Fruit fly (Drosophila melanogaster): ENCODE results near the gene modSP.

- TF ChIP-seq h (GFP tag; optimal IDR thresholded peaks at IDR 0.05) (no peak), psq (GFP tag; optimal IDR thresholded peaks at IDR 0.05) (no peak), CG9705 (GFP tag; optimal IDR thresholded peaks at IDR 0.05) (no peak), pan (optimal IDR thresholded peaks at IDR 0.05) (no peak), Dfd (GFP tag; optimal IDR thresholded peaks at IDR 0.05) (no peak), sv (GFP tag; optimal IDR thresholded peaks at IDR 0.05) (no peak), br (GFP tag; optimal IDR thresholded peaks at IDR 0.05) (no peak), foxo (GFP tag; optimal IDR thresholded peaks at IDR 0.05) (no peak), dl (GFP tag; optimal IDR thresholded peaks at IDR 0.05; ENCODE audit: insufficient read depth in 1 of 2, partially characterized antibody in 2 of 2) (no peak)
Observed at dm6 chr3R:16672213-16672706, 16.8 kb upstream of the modSP start.

Data from whole organism, wandering third instar larva.